Worm (Caenorhabditis elegans) whole organism, L1 larva: Measurements from ENCODE around the gene nhr-262.

Experiments used
- C04F5.9 ChIP-seq: sonication (generic microtip); optimal IDR thresholded peaks from 2 replicates; lab custom pipeline; 2016; ENCODE audit warnings: missing genetic modification characterization, missing compliant biosample characterization
- F16B12.6 ChIP-seq: fragments of 150-350 bp; optimal IDR thresholded peaks from 2 replicates; lab custom pipeline; 2014; ENCODE audit warnings: missing biosample characterization, missing genetic modification characterization
- Y116A8C.19 ChIP-seq: sonication (generic microtip); optimal IDR thresholded peaks from 2 replicates; lab custom pipeline; 2016; ENCODE audit warnings: missing compliant biosample characterization, missing genetic modification characterization, borderline replicate concordance
- aha-1 ChIP-seq: fragments of 150-350 bp; optimal IDR thresholded peaks from 2 replicates; lab custom pipeline; 2014; ENCODE audit warnings: missing biosample characterization, missing genetic modification characterization
- ama-1 ChIP-seq: fragments of 150-350 bp; optimal IDR thresholded peaks from 2 replicates; lab custom pipeline; 2014
- ceh-63 ChIP-seq: fragments of 200-800 bp; sonication (Bioruptor generic); optimal IDR thresholded peaks from 2 replicates; lab custom pipeline; 2018; ENCODE audit warnings: mild to moderate bottlenecking, missing genetic modification characterization, missing compliant biosample characterization
- ceh-8 ChIP-seq: fragments of 200-800 bp; sonication (Bioruptor generic); optimal IDR thresholded peaks from 2 replicates; lab custom pipeline; 2018; ENCODE audit warnings: mild to moderate bottlenecking, missing genetic modification characterization, moderate library complexity, missing compliant biosample characterization
- ceh-90 ChIP-seq: sonication (generic microtip); optimal IDR thresholded peaks from 2 replicates; lab custom pipeline; 2016; ENCODE audit warnings: missing genetic modification characterization, missing compliant biosample characterization
- ces-1 ChIP-seq: fragments of 150-350 bp; optimal IDR thresholded peaks from 2 replicates; lab custom pipeline; 2014; ENCODE audit warnings: missing biosample characterization, missing genetic modification reagents, missing genetic modification characterization
- dpl-1 ChIP-seq, 3 experiments: fragments of 150-350 bp in 2 of 3; sonication (generic microtip) in 1 of 3; optimal IDR thresholded peaks; 2 replicates each; lab custom pipeline; 2014 to 2017; ENCODE audit warnings: missing biosample characterization in 3 of 3, missing genetic modification characterization in 3 of 3, missing genetic modification reagents in 3 of 3
- efl-3 ChIP-seq: fragments of 200-800 bp; sonication (Bioruptor generic); optimal IDR thresholded peaks from 2 replicates; lab custom pipeline; 2018; ENCODE audit warnings: mild to moderate bottlenecking, missing genetic modification characterization, missing compliant biosample characterization
- egl-13 ChIP-seq: sonication (generic microtip); optimal IDR thresholded peaks from 2 replicates; lab custom pipeline; 2016; ENCODE audit warnings: missing genotype, missing genetic modification reagents, missing genetic modification characterization, missing compliant biosample characterization
- egl-27 ChIP-seq, 2 experiments: fragments of 150-350 bp in 1 of 2; sonication (generic microtip); optimal IDR thresholded peaks; 3 replicates each; lab custom pipeline; 2017 to 2018; ENCODE audit warnings: missing biosample characterization in 2 of 2, missing genetic modification characterization in 2 of 2, missing genetic modification reagents in 2 of 2
- ets-5 ChIP-seq: fragments of 200-800 bp; sonication (Bioruptor generic); IDR thresholded peaks from 2 replicates; pipeline ENCODE4 v1.3.6; 2022; ENCODE audit warnings: missing genetic modification characterization, missing compliant biosample characterization
- fkh-10 ChIP-seq: sonication (generic microtip); optimal IDR thresholded peaks from 2 replicates; lab custom pipeline; 2017; ENCODE audit warnings: missing biosample characterization, missing genetic modification reagents, missing genetic modification characterization
- fkh-8 ChIP-seq: sonication (generic microtip); optimal IDR thresholded peaks from 2 replicates; lab custom pipeline; 2016; ENCODE audit warnings: mild to moderate bottlenecking, missing genetic modification characterization, missing compliant biosample characterization
- hlh-4 ChIP-seq: sonication (generic microtip); optimal IDR thresholded peaks from 2 replicates; lab custom pipeline; 2016; ENCODE audit warnings: mild to moderate bottlenecking, missing genetic modification characterization, missing compliant biosample characterization
- lin-14 ChIP-seq: fragments of 200-800 bp; sonication (Bioruptor generic); optimal IDR thresholded peaks from 2 replicates; lab custom pipeline; 2018; ENCODE audit warnings: mild to moderate bottlenecking, missing genetic modification characterization, moderate library complexity, missing compliant biosample characterization
- lir-3 ChIP-seq: sonication (generic microtip); optimal IDR thresholded peaks from 2 replicates; lab custom pipeline; 2016; ENCODE audit warnings: mild to moderate bottlenecking, missing genetic modification characterization, moderate library complexity, missing compliant biosample characterization; ENCODE audit not compliant: poor library complexity
- mab-9 ChIP-seq: fragments of 200-800 bp; sonication (Bioruptor generic); IDR thresholded peaks from 2 replicates; pipeline ENCODE4 v1.3.6; 2022; ENCODE audit warnings: missing genetic modification reagents, missing genetic modification characterization, missing compliant biosample characterization
- mdl-1 ChIP-seq, 2 experiments: fragments of 150-350 bp; optimal IDR thresholded peaks; 2 replicates each; lab custom pipeline; 2014 to 2017; ENCODE audit warnings: missing biosample characterization in 2 of 2, missing genetic modification characterization in 2 of 2, inconsistent platforms in 1 of 2
- mef-2 ChIP-seq: fragments of 150-350 bp; optimal IDR thresholded peaks from 2 replicates; lab custom pipeline; 2014; ENCODE audit warnings: missing biosample characterization, missing genetic modification characterization
- nhr-11 ChIP-seq: fragments of 150-350 bp; optimal IDR thresholded peaks from 2 replicates; lab custom pipeline; 2014; ENCODE audit warnings: missing biosample characterization, missing genetic modification characterization
- nhr-12 ChIP-seq: sonication (generic microtip); optimal IDR thresholded peaks from 2 replicates; lab custom pipeline; 2017; ENCODE audit warnings: missing biosample characterization, missing genetic modification characterization
- nhr-237 ChIP-seq: fragments of 150-350 bp; optimal IDR thresholded peaks from 2 replicates; lab custom pipeline; 2014; ENCODE audit warnings: missing biosample characterization, missing genetic modification characterization
- nhr-76 ChIP-seq: sonication (generic microtip); optimal IDR thresholded peaks from 2 replicates; lab custom pipeline; 2017; ENCODE audit warnings: missing biosample characterization, missing genetic modification characterization
- nhr-77 ChIP-seq: fragments of 150-350 bp; optimal IDR thresholded peaks from 2 replicates; lab custom pipeline; 2014; ENCODE audit warnings: missing biosample characterization, missing genetic modification characterization
- nhr-90 ChIP-seq: sonication (generic microtip); optimal IDR thresholded peaks from 2 replicates; lab custom pipeline; 2016; ENCODE audit warnings: mild to moderate bottlenecking, missing genetic modification characterization, missing compliant biosample characterization; ENCODE audit not compliant: poor library complexity
- pag-3 ChIP-seq: sonication (generic microtip); optimal IDR thresholded peaks from 2 replicates; lab custom pipeline; 2017; ENCODE audit warnings: missing genetic modification characterization, mild to moderate bottlenecking, missing compliant biosample characterization, antibody characterized with exemption, borderline replicate concordance; ENCODE audit not compliant: insufficient read depth
- skn-1 ChIP-seq: fragments of 150-350 bp; optimal IDR thresholded peaks from 2 replicates; lab custom pipeline; 2014; ENCODE audit warnings: missing biosample characterization, missing genetic modification characterization
- snpc-4 ChIP-seq: fragments of 150-350 bp; optimal IDR thresholded peaks from 2 replicates; lab custom pipeline; 2014; ENCODE audit warnings: missing biosample characterization, missing genetic modification characterization
- snu-23 ChIP-seq: sonication (generic microtip); optimal IDR thresholded peaks from 2 replicates; lab custom pipeline; 2016; ENCODE audit warnings: missing genetic modification characterization, missing compliant biosample characterization
- sox-4 ChIP-seq: sonication (generic microtip); optimal IDR thresholded peaks from 2 replicates; lab custom pipeline; 2016; ENCODE audit warnings: missing genetic modification characterization, missing compliant biosample characterization
- sptf-1 ChIP-seq: fragments of 150-350 bp; optimal IDR thresholded peaks from 2 replicates; lab custom pipeline; 2014; ENCODE audit warnings: missing biosample characterization, missing genetic modification characterization
- sup-37 ChIP-seq: fragments of 200-800 bp; sonication (Bioruptor generic); optimal IDR thresholded peaks from 2 replicates; lab custom pipeline; 2018; ENCODE audit warnings: mild to moderate bottlenecking, missing genetic modification characterization, missing compliant biosample characterization
- swsn-7 ChIP-seq: sonication (generic microtip); optimal IDR thresholded peaks from 2 replicates; lab custom pipeline; 2016; ENCODE audit warnings: missing genetic modification characterization, missing compliant biosample characterization
- tbx-2 ChIP-seq: sonication (generic microtip); optimal IDR thresholded peaks from 2 replicates; lab custom pipeline; 2016; ENCODE audit warnings: missing genetic modification characterization, missing compliant biosample characterization
- unc-130 ChIP-seq: fragments of 150-350 bp; optimal IDR thresholded peaks from 2 replicates; lab custom pipeline; 2017; ENCODE audit warnings: missing biosample characterization, missing genetic modification characterization, inconsistent platforms
- unc-62 ChIP-seq: fragments of 150-350 bp; optimal IDR thresholded peaks from 2 replicates; lab custom pipeline; 2014; ENCODE audit warnings: missing biosample characterization, missing genetic modification reagents, missing genetic modification characterization
- unc-86 ChIP-seq: sonication (generic microtip); optimal IDR thresholded peaks from 2 replicates; lab custom pipeline; 2016; ENCODE audit warnings: missing genetic modification characterization, missing compliant biosample characterization
- xbp-1 ChIP-seq: sonication (generic microtip); optimal IDR thresholded peaks from 2 replicates; lab custom pipeline; 2016; ENCODE audit warnings: missing genetic modification characterization, missing compliant biosample characterization
- ztf-4 ChIP-seq: fragments of 150-350 bp; optimal IDR thresholded peaks from 2 replicates; lab custom pipeline; 2014; ENCODE audit warnings: missing biosample characterization, missing genetic modification characterization

The nhr-262 gene

DNA sequence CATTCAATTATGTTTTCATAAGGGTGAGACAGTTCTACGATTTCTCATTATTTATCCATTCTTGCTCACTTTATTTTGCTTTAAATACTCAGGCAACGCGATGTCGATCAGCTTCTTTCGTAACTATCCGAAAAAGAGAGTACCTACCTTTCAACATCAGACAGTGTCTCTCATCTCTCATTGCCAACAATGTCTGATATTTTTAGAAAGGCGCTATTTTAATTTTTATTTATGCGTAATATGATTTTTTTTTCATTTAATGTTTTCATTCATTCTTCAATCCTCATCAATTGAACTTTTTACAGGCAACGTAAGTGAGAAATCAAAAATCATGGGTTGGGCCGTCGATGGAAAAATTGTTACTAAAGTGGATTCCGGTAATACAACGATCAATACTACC is 20.0 kb upstream of the nhr-262 start, which contains the start of gene F09C6.13:
TSS of gene F09C6.13 (plus strand) at position 301 of the 400 bp plus-strand sequence.
- TF ChIP-seq sptf-1 (tag; lab: Kevin White, UChicago) (no peak), fkh-10 (GFP tag; lab: Kevin White, UChicago) (no peak), xbp-1 (no peak), C04F5.9 (tag; lab: Kevin White, UChicago) (no peak), unc-62 (GFP tag; lab: Kevin White, UChicago) (no peak), swsn-7 (tag; lab: Kevin White, UChicago) (no peak), egl-13 (tag; lab: Kevin White, UChicago) (no peak), unc-130 (no peak), egl-27 (tag; optimal IDR thresholded peaks at IDR 0.05; lab: Kevin White, UChicago) (no peak), mef-2 (tag; lab: Kevin White, UChicago) (no peak)

DNA sequence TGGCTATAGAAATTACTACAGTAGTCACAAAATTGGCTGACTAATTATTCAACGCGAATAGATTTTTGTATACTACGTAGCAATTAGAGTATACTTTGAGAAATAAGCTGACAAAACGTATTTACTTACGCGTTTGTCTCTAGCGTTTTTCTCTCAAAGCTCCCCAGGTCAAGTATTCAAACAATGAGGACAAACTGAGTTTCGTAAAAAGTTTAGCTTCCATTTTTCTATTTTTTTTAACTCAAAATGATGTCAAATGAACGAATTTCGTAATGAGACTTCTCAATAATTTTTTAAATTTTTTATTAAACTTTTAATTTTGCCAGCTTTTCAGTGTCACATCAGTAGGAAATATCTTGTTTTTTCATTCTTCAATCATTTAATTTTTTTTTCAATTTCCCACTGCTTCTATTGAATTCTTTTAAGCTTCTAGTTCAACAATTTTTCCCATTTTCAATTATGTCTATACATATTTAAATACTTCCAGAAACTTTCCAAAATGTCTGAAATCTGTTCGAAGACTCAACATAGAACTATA is 15.9 kb upstream of the nhr-262 start, which contains the start of the genes ifas-2 and fbxa-44:
TSS of gene ifas-2 (minus strand) at position 101 of the 538 bp plus-strand sequence.
TSS of gene fbxa-44 (plus strand) at position 488 of the 538 bp plus-strand sequence.
- no peak for TF ChIP-seq snu-23 (GFP tag; lab: Kevin White, UChicago)
- no peak for TF ChIP-seq pag-3 (tag; lab: Kevin White, UChicago)
- no peak for TF ChIP-seq sox-4
- TF ChIP-seq snpc-4, result no peak
- no peak for TF ChIP-seq nhr-77
- TF ChIP-seq nhr-90 (tag; lab: Kevin White, UChicago), result no peak
- no peak for TF ChIP-seq mdl-1 (tag; optimal IDR thresholded peaks at IDR 0.05; lab: Kevin White, UChicago)
- no peak for TF ChIP-seq hlh-4 (tag; lab: Kevin White, UChicago)
- no peak for TF ChIP-seq dpl-1 (GFP tag; optimal IDR thresholded peaks at IDR 0.05; lab: Kevin White, UChicago)
- no peak for TF ChIP-seq tbx-2 (tag; lab: Kevin White, UChicago)
- TF ChIP-seq nhr-12, result no peak
- no peak for TF ChIP-seq Y116A8C.19 (tag; lab: Kevin White, UChicago)
- TF ChIP-seq ceh-90, result no peak
- TF ChIP-seq unc-130, result no peak
- TF ChIP-seq ceh-63 (GFP tag; lab: Kevin White, UChicago), result no peak
- no peak for TF ChIP-seq ceh-8 (GFP tag; lab: Kevin White, UChicago)
- TF ChIP-seq unc-86 (tag; lab: Kevin White, UChicago), result no peak
- no peak for TF ChIP-seq ama-1 (lab: Kevin White, UChicago)

DNA sequence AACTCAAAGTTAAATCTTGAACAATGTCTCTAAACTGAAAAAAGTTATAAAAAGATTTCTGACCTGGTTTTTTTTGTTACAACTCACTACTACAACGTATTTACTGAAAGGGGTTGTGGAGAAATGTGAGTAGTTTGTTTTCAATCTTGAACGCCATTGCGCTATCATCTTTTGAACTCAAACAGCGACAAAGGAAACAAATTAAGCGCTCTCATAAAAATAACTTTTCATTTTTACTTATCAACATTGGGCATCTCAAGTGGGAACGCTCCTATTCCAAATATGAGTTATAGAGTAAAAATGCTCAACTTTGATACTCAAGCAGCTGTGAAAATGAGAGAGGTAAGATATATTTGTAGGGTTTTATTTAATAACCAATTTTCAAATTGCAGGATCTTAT is 11.3 kb upstream of the nhr-262 start, which contains the start of gene F09C6.15:
TSS of gene F09C6.15 (plus strand) at position 301 of the 400 bp plus-strand sequence.
- TF ChIP-seq C04F5.9 (tag; lab: Kevin White, UChicago), result no peak
- no peak for TF ChIP-seq ama-1 (lab: Kevin White, UChicago)
- no peak for TF ChIP-seq efl-3 (GFP tag; lab: Kevin White, UChicago)
- TF ChIP-seq ces-1, result no peak
- no peak for TF ChIP-seq F16B12.6 (tag; lab: Kevin White, UChicago)
- TF ChIP-seq dpl-1 (GFP tag; optimal IDR thresholded peaks at IDR 0.05; lab: Kevin White, UChicago), result no peak
- no peak for TF ChIP-seq aha-1
- no peak for TF ChIP-seq lin-14 (GFP tag; lab: Kevin White, UChicago)
- no peak for TF ChIP-seq mef-2 (tag; lab: Kevin White, UChicago)
- TF ChIP-seq fkh-8 (tag; lab: Kevin White, UChicago), result no peak
- no peak for TF ChIP-seq nhr-11 (tag; lab: Kevin White, UChicago)
- TF ChIP-seq lir-3, result no peak
- TF ChIP-seq nhr-237 (tag; lab: Kevin White, UChicago), result no peak
- no peak for TF ChIP-seq ets-5 (GFP tag; lab: Robert Waterston, UW)
- TF ChIP-seq mab-9 (GFP tag; lab: Robert Waterston, UW), result no peak
- no peak for TF ChIP-seq ztf-4 (tag; lab: Kevin White, UChicago)
- TF ChIP-seq egl-27 (tag; optimal IDR thresholded peaks at IDR 0.05; lab: Kevin White, UChicago), result no peak
- TF ChIP-seq sup-37 (GFP tag; lab: Kevin White, UChicago), result no peak
- no peak for TF ChIP-seq skn-1
- no peak for TF ChIP-seq nhr-76 (tag; lab: Kevin White, UChicago)
- TF ChIP-seq, all 84 proteins: peak for 0
